Worm (Caenorhabditis elegans) whole organism, L4/young adult: ENCODE results near the gene math-34.
"Not testable (repeated sequence)": the region's sequence is repeated elsewhere in the genome, so short reads cannot be mapped to it uniquely, and the experiment has no call there.

Source experiments
- W03F9.2 ChIP-seq: fragments of 150-350 bp; optimal IDR thresholded peaks from 2 replicates; lab custom pipeline; 2014; ENCODE audit warnings: missing biosample characterization, missing genetic modification characterization
- dao-5 ChIP-seq: sonication (generic microtip); optimal IDR thresholded peaks from 2 replicates; lab custom pipeline; 2016; ENCODE audit warnings: missing genotype, missing genetic modification characterization, moderate library complexity, missing compliant biosample characterization
- him-1 ChIP-seq: sonication (generic microtip); optimal IDR thresholded peaks from 2 replicates; lab custom pipeline; 2016; ENCODE audit warnings: missing genotype, missing genetic modification reagents, missing genetic modification characterization, missing compliant biosample characterization

- not testable (repeated sequence) for TF ChIP-seq him-1, dao-5, W03F9.2 (tag; lab: Kevin White, UChicago)
These were observed 43.1 kb upstream of the math-34 start, which contains the start of gene fbxc-40 for ce11 chrII:985703-986102.
